Fruit fly (Drosophila melanogaster): ENCODE results near the gene Spp.

Spp gene

dm6 chr2L:520331-521000, 24.0 kb downstream of the Spp start (continued):
- no peak for TF ChIP-seq br (optimal IDR thresholded peaks at IDR 0.05)
- no peak for TF ChIP-seq Scr (GFP tag; IDR thresholded peaks at IDR 0.05; ENCODE audit: partially characterized antibody)
- peak; percentile 76 for TF ChIP-seq CG33213 (GFP tag; optimal IDR thresholded peaks at IDR 0.05)
- peak; percentile 77 for TF ChIP-seq twi (tag; optimal IDR thresholded peaks at IDR 0.05)
- peak; percentile 37 for TF ChIP-seq CG8281 (tag; optimal IDR thresholded peaks at IDR 0.05)
- peak; percentile 92 for TF ChIP-seq HLH3B (GFP tag; IDR thresholded peaks at IDR 0.05)
- peak; percentile 88 for TF ChIP-seq en (GFP tag; optimal IDR thresholded peaks at IDR 0.05)
- TF ChIP-seq CG6791 (GFP tag; IDR thresholded peaks at IDR 0.05; ENCODE audit: partially characterized antibody) = no peak
- peak; percentile 94 for TF ChIP-seq unpg (GFP tag; optimal IDR thresholded peaks at IDR 0.05)
- TF ChIP-seq CG18476 (GFP tag; optimal IDR thresholded peaks at IDR 0.05) = peak; percentile 87
- TF ChIP-seq CG10431 (GFP tag; optimal IDR thresholded peaks at IDR 0.05) = peak; percentile 54
- TF ChIP-seq CG8478 (optimal IDR thresholded peaks at IDR 0.05) = no peak
- peak; percentile 80 for TF ChIP-seq CG1647 (GFP tag; optimal IDR thresholded peaks at IDR 0.05)
- peak; percentile 78 for TF ChIP-seq Fer1 (GFP tag; optimal IDR thresholded peaks at IDR 0.05)
- TF ChIP-seq CG2202 (tag; optimal IDR thresholded peaks at IDR 0.05) = peak; percentile 81
- TF ChIP-seq Rx (GFP tag; IDR thresholded peaks at IDR 0.05) = peak; percentile 89
- TF ChIP-seq gce (GFP tag; IDR thresholded peaks at IDR 0.05) = peak; percentile 72; the same call in 1 of the 3 replicates
- peak; percentile 65; the same call in 1 of the 2 replicates for TF ChIP-seq Lim3 (GFP tag; IDR thresholded peaks at IDR 0.05)
- no peak for TF ChIP-seq CG11560 (tag; IDR thresholded peaks at IDR 0.05)
- TF ChIP-seq Fer2 (tag; optimal IDR thresholded peaks at IDR 0.05) = peak; percentile 11
- peak; percentile 93 for TF ChIP-seq Xrp1 (GFP tag; IDR thresholded peaks at IDR 0.05)
- TF ChIP-seq vnd (GFP tag; IDR thresholded peaks at IDR 0.05; ENCODE audit: partially characterized antibody) = no peak
- TF ChIP-seq CG10654 (GFP tag; optimal IDR thresholded peaks at IDR 0.05) = peak; percentile 80
- TF ChIP-seq mirr (GFP tag; optimal IDR thresholded peaks at IDR 0.05) = no peak
- TF ChIP-seq CG7357 (GFP tag; IDR thresholded peaks at IDR 0.05) = peak; percentile 56; the same call in 1 of the 3 replicates
- TF ChIP-seq CG9876 (GFP tag; optimal IDR thresholded peaks at IDR 0.05) = peak; percentile 30
- TF ChIP-seq sens-2 (GFP tag; IDR thresholded peaks at IDR 0.05) = peak; percentile 79
- peak; percentile 39 for TF ChIP-seq Meics (GFP tag; optimal IDR thresholded peaks at IDR 0.05)
- TF ChIP-seq Hr78 (GFP tag; optimal IDR thresholded peaks at IDR 0.05) = peak in 1 of 2 experiments; percentile 80
- peak; percentile 78 for TF ChIP-seq croc (GFP tag; conservative IDR thresholded peaks at IDR 0.05)
- TF ChIP-seq CG3995 (GFP tag; optimal IDR thresholded peaks at IDR 0.05) = no peak
- no peak for TF ChIP-seq grn (GFP tag; optimal IDR thresholded peaks at IDR 0.05)
- peak; percentile 41; the same call in 2 of the 4 replicates for TF ChIP-seq Gug (GFP tag; IDR thresholded peaks at IDR 0.05)
- TF ChIP-seq CG10543 (GFP tag; optimal IDR thresholded peaks at IDR 0.05) = no peak
- peak; percentile 49 for TF ChIP-seq CG31388 (GFP tag; optimal IDR thresholded peaks at IDR 0.05)
- peak; percentile 96 for TF ChIP-seq dmrt11E (tag; optimal IDR thresholded peaks at IDR 0.05)
- no peak for TF ChIP-seq pros (GFP tag; optimal IDR thresholded peaks at IDR 0.05)
- TF ChIP-seq bab2 (GFP tag; optimal IDR thresholded peaks at IDR 0.05) = peak; percentile 87
- peak; percentile 61; the same call in 1 of the 2 replicates for TF ChIP-seq CG6272 (GFP tag; IDR thresholded peaks at IDR 0.05)
- TF ChIP-seq CG2129 (GFP tag; IDR thresholded peaks at IDR 0.05; ENCODE audit: partially characterized antibody) = no peak
- peak; percentile 92 for TF ChIP-seq CG10979 (tag; optimal IDR thresholded peaks at IDR 0.05)
- peak; percentile 90 for TF ChIP-seq stc (GFP tag; IDR thresholded peaks at IDR 0.05)
- TF ChIP-seq sr (GFP tag; IDR thresholded peaks at IDR 0.05) = peak; percentile 53; the same call in 1 of the 3 replicates
- TF ChIP-seq CG2712 (tag; optimal IDR thresholded peaks at IDR 0.05) = peak; percentile 91
- no peak for TF ChIP-seq hth (optimal IDR thresholded peaks at IDR 0.05)
- no peak for TF ChIP-seq inv (GFP tag; IDR thresholded peaks at IDR 0.05; ENCODE audit: partially characterized antibody)
- TF ChIP-seq Ets97D (GFP tag; optimal IDR thresholded peaks at IDR 0.05) = peak; percentile 54
- peak; percentile 55 for TF ChIP-seq CG13123 (GFP tag; optimal IDR thresholded peaks at IDR 0.05)
- no peak for TF ChIP-seq CG7987 (GFP tag; optimal IDR thresholded peaks at IDR 0.05)
- no peak for TF ChIP-seq Hmx (GFP tag; optimal IDR thresholded peaks at IDR 0.05)

Measured in whole organism, embryonic.